Worm (Caenorhabditis elegans) whole organism, late embryonic: ENCODE measurements around the gene mrpl-45.

Experiments used
- F13H6.1 ChIP-seq: sonication (generic microtip); optimal IDR thresholded peaks from 2 replicates; lab custom pipeline; 2016; ENCODE audit warnings: missing genetic modification characterization, missing compliant biosample characterization
- ama-1 ChIP-seq: fragments of 150-350 bp; optimal IDR thresholded peaks from 2 replicates; lab custom pipeline; 2014
- ceh-31 ChIP-seq: sonication (generic microtip); optimal IDR thresholded peaks from 2 replicates; lab custom pipeline; 2016; ENCODE audit warnings: missing genetic modification characterization, missing compliant biosample characterization
- ceh-9 ChIP-seq: sonication (generic microtip); optimal IDR thresholded peaks from 2 replicates; lab custom pipeline; 2016; ENCODE audit warnings: mild to moderate bottlenecking, missing genetic modification characterization, inconsistent platforms, missing compliant biosample characterization
- dmd-4 ChIP-seq: sonication (generic microtip); optimal IDR thresholded peaks from 2 replicates; lab custom pipeline; 2016; ENCODE audit warnings: borderline replicate concordance, missing genetic modification characterization, missing compliant biosample characterization
- dve-1 ChIP-seq: sonication (generic microtip); optimal IDR thresholded peaks from 2 replicates; lab custom pipeline; 2017; ENCODE audit warnings: antibody characterized with exemption, mild to moderate bottlenecking, missing genetic modification characterization, missing compliant biosample characterization
- fkh-10 ChIP-seq: fragments of 150-350 bp; optimal IDR thresholded peaks from 2 replicates; lab custom pipeline; 2014; ENCODE audit warnings: missing biosample characterization, missing genetic modification reagents, missing genetic modification characterization
- hlh-8 ChIP-seq: sonication (generic microtip); optimal IDR thresholded peaks from 2 replicates; lab custom pipeline; 2016; ENCODE audit warnings: missing genotype, missing genetic modification characterization, missing compliant biosample characterization
- lin-11 ChIP-seq: fragments of 200-800 bp; sonication (Bioruptor generic); optimal IDR thresholded peaks from 2 replicates; lab custom pipeline; 2018; ENCODE audit warnings: mild to moderate bottlenecking, missing genetic modification characterization, missing compliant biosample characterization
- pag-3 ChIP-seq: sonication (generic microtip); optimal IDR thresholded peaks from 2 replicates; lab custom pipeline; 2016; ENCODE audit warnings: missing compliant biosample characterization, missing genetic modification characterization, borderline replicate concordance
- pha-4 ChIP-seq: fragments of 150-350 bp; optimal IDR thresholded peaks from 2 replicates; lab custom pipeline; 2018; ENCODE audit warnings: missing biosample characterization, missing genetic modification reagents, missing genetic modification characterization
- rnt-1 ChIP-seq: sonication (generic microtip); optimal IDR thresholded peaks from 2 replicates; lab custom pipeline; 2016; ENCODE audit warnings: missing genetic modification characterization, missing compliant biosample characterization
- tbx-2 ChIP-seq: sonication (generic microtip); optimal IDR thresholded peaks from 2 replicates; lab custom pipeline; 2016; ENCODE audit warnings: missing genetic modification characterization, missing compliant biosample characterization
- unc-3 ChIP-seq, 2 experiments: fragments of 200-800 bp in 1 of 2; sonication (Bioruptor generic) in 1 of 2; sonication (generic microtip) in 1 of 2; conservative IDR thresholded peaks in 1 of 2; optimal IDR thresholded peaks in 1 of 2; 2 replicates each; pipeline versions ENCODE4 v1.3.6 to Lab custom; 2016 to 2022; ENCODE audit warnings: missing compliant biosample characterization in 2 of 2, missing genetic modification characterization in 2 of 2, missing genetic modification reagents in 1 of 2

- no peak for TF ChIP-seq ceh-31 (tag; lab: Kevin White, UChicago)
- TF ChIP-seq ceh-9 = no peak
- no peak for TF ChIP-seq fkh-10
- no peak for TF ChIP-seq pag-3
- no peak for TF ChIP-seq ama-1 (lab: Kevin White, UChicago)
- no peak for TF ChIP-seq pha-4 (tag; lab: Kevin White, UChicago)
- TF ChIP-seq tbx-2 = no peak
- no peak for TF ChIP-seq dmd-4
- TF ChIP-seq dve-1 = no peak
- TF ChIP-seq F13H6.1 = no peak
- TF ChIP-seq hlh-8 (tag; lab: Kevin White, UChicago) = no peak
- no peak for TF ChIP-seq lin-11 (tag; lab: Kevin White, UChicago)
- TF ChIP-seq rnt-1 (tag; lab: Kevin White, UChicago) = no peak
- TF ChIP-seq unc-3 (GFP tag; conservative IDR thresholded peaks at IDR 0.05; lab: Robert Waterston, UW) = no peak
- TF ChIP-seq unc-3 (tag; optimal IDR thresholded peaks at IDR 0.05; lab: Kevin White, UChicago) = no peak
These were observed 53.9 kb downstream of the mrpl-45 start for ce11 chrIII:1147863-1148262.
